Fruit fly (Drosophila melanogaster) whole organism, embryonic: Measurements from ENCODE around the gene CG1999.

Source experiments
- Abd-B ChIP-seq: fragments of 200-800 bp; sonication (Bioruptor generic); optimal IDR thresholded peaks from 2 replicates; lab custom pipeline; 2018; ENCODE audit warnings: missing biosample characterization, mild to moderate bottlenecking, missing genetic modification characterization, moderate library complexity
- CG11456 ChIP-seq: fragments of 200-800 bp; sonication (Bioruptor generic); IDR thresholded peaks from 3 replicates; pipeline ENCODE4 v1.3.6; 2022; ENCODE audit warnings: missing biosample characterization, missing genetic modification characterization
- CG11695 ChIP-seq: fragments of 200-800 bp; sonication (Bioruptor generic); IDR thresholded peaks from 3 replicates; pipeline ENCODE4 v1.3.6; 2022; ENCODE audit warnings: missing biosample characterization, missing genetic modification characterization
- CG15601 ChIP-seq: fragments of 200-800 bp; sonication (Bioruptor generic); optimal IDR thresholded peaks from 3 replicates; lab custom pipeline; 2019; ENCODE audit warnings: missing biosample characterization, mild to moderate bottlenecking, missing genetic modification characterization, moderate library complexity
- CG1603 ChIP-seq: fragments of 200-800 bp; sonication (Bioruptor generic); optimal IDR thresholded peaks from 2 replicates; lab custom pipeline; 2019; ENCODE audit warnings: missing biosample characterization, mild to moderate bottlenecking, missing genetic modification characterization, moderate library complexity
- CG2875 ChIP-seq: fragments of 200-800 bp; sonication (Bioruptor generic); optimal IDR thresholded peaks from 2 replicates; lab custom pipeline; 2017; ENCODE audit warnings: missing biosample characterization, mild to moderate bottlenecking, missing genetic modification characterization, missing genetic modification reagents
- CG30431 ChIP-seq: fragments of 200-800 bp; sonication (Bioruptor generic); optimal IDR thresholded peaks from 2 replicates; lab custom pipeline; 2017; ENCODE audit warnings: missing biosample characterization, missing genetic modification characterization
- CG3065 ChIP-seq: fragments of 200-800 bp; sonication (Bioruptor generic); optimal IDR thresholded peaks from 2 replicates; lab custom pipeline; 2016; ENCODE audit warnings: missing biosample characterization, missing genetic modification characterization
- CG4854 ChIP-seq: fragments of 200-800 bp; sonication (Bioruptor generic); optimal IDR thresholded peaks from 2 replicates; lab custom pipeline; 2016; ENCODE audit warnings: missing biosample characterization, missing genetic modification characterization, inconsistent platforms
- CG6683 ChIP-seq: fragments of 200-800 bp; sonication (Bioruptor generic); optimal IDR thresholded peaks from 2 replicates; lab custom pipeline; 2017; ENCODE audit warnings: missing biosample characterization, mild to moderate bottlenecking, missing genetic modification characterization, missing genetic modification reagents
- CG6791 ChIP-seq: fragments of 200-800 bp; sonication (Bioruptor generic); IDR thresholded peaks from 3 replicates; pipeline ENCODE4 v1.3.6; 2022; ENCODE audit warnings: missing biosample characterization, missing genetic modification characterization; ENCODE audit not compliant: partially characterized antibody
- CG6813 ChIP-seq: fragments of 200-800 bp; sonication (Bioruptor generic); optimal IDR thresholded peaks from 2 replicates; lab custom pipeline; 2017; ENCODE audit warnings: missing biosample characterization, missing genetic modification characterization, mild to moderate bottlenecking, moderate library complexity, missing genetic modification reagents
- CG7357 ChIP-seq: fragments of 200-800 bp; sonication (Bioruptor generic); IDR thresholded peaks from 3 replicates; pipeline ENCODE4 v1.3.6; 2022; ENCODE audit warnings: missing biosample characterization, missing genetic modification characterization
- CG9727 ChIP-seq: fragments of 200-800 bp; sonication (Bioruptor generic); optimal IDR thresholded peaks from 3 replicates; lab custom pipeline; 2017; ENCODE audit warnings: missing biosample characterization, mild to moderate bottlenecking, missing genetic modification characterization
- CkIIα-i1 ChIP-seq: fragments of 200-800 bp; sonication (Bioruptor generic); IDR thresholded peaks from 2 replicates; pipeline ENCODE4 v1.3.6; 2022; ENCODE audit warnings: missing biosample characterization, missing genetic modification characterization
- Dad ChIP-seq: fragments of 200-800 bp; sonication (Bioruptor generic); optimal IDR thresholded peaks from 3 replicates; lab custom pipeline; 2016; ENCODE audit warnings: missing biosample characterization, missing genetic modification characterization
- Ets65A ChIP-seq: fragments of 200-800 bp; sonication (Bioruptor generic); peaks from one replicate; lab custom pipeline; 2016; ENCODE audit warnings: missing biosample characterization, missing genetic modification characterization
- Fer1 ChIP-seq: fragments of 200-800 bp; sonication (Bioruptor generic); optimal IDR thresholded peaks from 2 replicates; lab custom pipeline; 2017; ENCODE audit warnings: missing biosample characterization, mild to moderate bottlenecking, missing genetic modification characterization
- NfI ChIP-seq: fragments of 200-800 bp; sonication (Bioruptor generic); optimal IDR thresholded peaks from 3 replicates; lab custom pipeline; 2018; ENCODE audit warnings: missing biosample characterization, mild to moderate bottlenecking, missing genetic modification characterization, moderate library complexity
- Sry-δ ChIP-seq: fragments of 200-800 bp; sonication (Bioruptor generic); optimal IDR thresholded peaks from 2 replicates; lab custom pipeline; 2016; ENCODE audit warnings: missing biosample characterization, missing genetic modification characterization
- ash1 ChIP-seq: fragments of 200-800 bp; sonication (Bioruptor generic); optimal IDR thresholded peaks from 2 replicates; lab custom pipeline; 2018; ENCODE audit warnings: missing biosample characterization, mild to moderate bottlenecking, missing genetic modification characterization
- cas ChIP-seq: fragments of 200-800 bp; sonication (Bioruptor generic); IDR thresholded peaks from 2 replicates; pipeline ENCODE4 v1.3.6; 2022; ENCODE audit warnings: missing biosample characterization, missing genetic modification characterization
- cato ChIP-seq: fragments of 200-800 bp; sonication (Bioruptor generic); optimal IDR thresholded peaks from 2 replicates; lab custom pipeline; 2016; ENCODE audit warnings: missing biosample characterization, missing genetic modification characterization, borderline replicate concordance
- da ChIP-seq: fragments of 200-800 bp; sonication (Bioruptor generic); optimal IDR thresholded peaks from 2 replicates; lab custom pipeline; 2016; ENCODE audit warnings: missing biosample characterization, missing genetic modification characterization
- dmrt11E ChIP-seq: fragments of 200-800 bp; sonication (Bioruptor generic); optimal IDR thresholded peaks from 3 replicates; lab custom pipeline; 2018; ENCODE audit warnings: missing biosample characterization, mild to moderate bottlenecking, missing genetic modification characterization, moderate library complexity
- gfzf ChIP-seq: fragments of 200-800 bp; sonication (Bioruptor generic); optimal IDR thresholded peaks from 2 replicates; lab custom pipeline; 2016; ENCODE audit warnings: missing biosample characterization, mild to moderate bottlenecking, missing genetic modification characterization, moderate library complexity
- her ChIP-seq: fragments of 200-800 bp; sonication (Bioruptor generic); optimal IDR thresholded peaks from 2 replicates; lab custom pipeline; 2016; ENCODE audit warnings: missing biosample characterization, missing genetic modification characterization
- onecut ChIP-seq: fragments of 200-800 bp; sonication (Bioruptor generic); IDR thresholded peaks from 2 replicates; pipeline ENCODE4 v1.3.6; 2022; ENCODE audit warnings: missing biosample characterization, missing genetic modification characterization
- prd ChIP-seq, 3 experiments: fragments of >200 bp in 2 of 3; fragments of 200-800 bp in 1 of 3; sonication (Bioruptor generic) in 1 of 3; optimal IDR thresholded peaks in 2 of 3; IDR thresholded peaks in 1 of 3; 2 replicates in 2 of 3; 3 replicates in 1 of 3; pipeline versions ENCODE4 v1.3.6 to Lab custom; 2017 to 2022; ENCODE audit warnings: missing biosample characterization in 1 of 3, missing genetic modification characterization in 1 of 3
- pros ChIP-seq: fragments of 200-800 bp; sonication (Bioruptor generic); optimal IDR thresholded peaks from 3 replicates; lab custom pipeline; 2019; ENCODE audit warnings: missing biosample characterization, mild to moderate bottlenecking, missing genetic modification characterization, moderate library complexity
- pum ChIP-seq: fragments of 200-800 bp; sonication (Bioruptor generic); optimal IDR thresholded peaks from 2 replicates; lab custom pipeline; 2016; ENCODE audit warnings: missing biosample characterization, missing genetic modification characterization
- run ChIP-seq: fragments of 200-800 bp; sonication (Bioruptor generic); optimal IDR thresholded peaks from 3 replicates; lab custom pipeline; 2018; ENCODE audit warnings: missing biosample characterization, mild to moderate bottlenecking, missing genetic modification characterization
- sens ChIP-seq: fragments of 200-800 bp; sonication (Bioruptor generic); peaks from one replicate; lab custom pipeline; 2016; ENCODE audit warnings: missing biosample characterization, missing genetic modification characterization
- tio ChIP-seq: fragments of 200-800 bp; sonication (Bioruptor generic); optimal IDR thresholded peaks from 2 replicates; lab custom pipeline; 2017; ENCODE audit warnings: missing biosample characterization, missing genetic modification characterization, inconsistent platforms
- vvl ChIP-seq: fragments of 200-800 bp; sonication (Bioruptor generic); IDR thresholded peaks from 2 replicates; pipeline ENCODE4 v1.3.6; 2022; ENCODE audit warnings: missing biosample characterization, missing genetic modification characterization
- z ChIP-seq: fragments of 200-800 bp; sonication (Bioruptor generic); IDR thresholded peaks from 3 replicates; pipeline ENCODE4 v1.3.6; 2022; ENCODE audit warnings: missing biosample characterization, missing genetic modification characterization
- zfh1 ChIP-seq: fragments of 200-800 bp; sonication (Bioruptor generic); IDR thresholded peaks from 3 replicates; pipeline ENCODE4 v1.3.6; 2022; ENCODE audit warnings: missing biosample characterization, missing genetic modification characterization

The CG1999 gene

dm6 chrX:7368361-7368760 lies 9.8 kb downstream of the CG1999 start (continued):
- TF ChIP-seq CG6683 (GFP tag; lab: Kevin White, UChicago): no peak
- TF ChIP-seq z (GFP tag; lab: Robert Waterston, UW): peak; percentile 39; the same call in 1 of the 3 replicates
- TF ChIP-seq Ets65A (GFP tag; lab: Kevin White, UChicago): peak; percentile 3
- TF ChIP-seq, all 482 proteins: peak for 10

dm6 chrX:7372475-7372874 lies 13.9 kb downstream of the CG1999 start:
- TF ChIP-seq sens (GFP tag; lab: Kevin White, UChicago): peak; percentile 51
- no peak for TF ChIP-seq cato (GFP tag; lab: Kevin White, UChicago)
- no peak for TF ChIP-seq tio (GFP tag; lab: Kevin White, UChicago)
- no peak for TF ChIP-seq onecut (GFP tag; lab: Robert Waterston, UW)
- peak; percentile 30 for TF ChIP-seq Ets65A (GFP tag; lab: Kevin White, UChicago)
- TF ChIP-seq Sry-δ (GFP tag; lab: Kevin White, UChicago): no peak

dm6 chrX:7377840-7378239 lies 19.2 kb downstream of the CG1999 start, which contains the start of gene CheA7a:
Gene CheA7a (plus strand): TSS chrX:7378140.
- no peak for TF ChIP-seq CkIIα-i1
- no peak for TF ChIP-seq CG11695 (GFP tag; lab: Robert Waterston, UW)
- peak; percentile 77 for TF ChIP-seq Ets65A (GFP tag; lab: Kevin White, UChicago)
- no peak for TF ChIP-seq zfh1 (GFP tag; lab: Robert Waterston, UW)
- no peak for TF ChIP-seq ash1 (GFP tag; lab: Kevin White, UChicago)

- TF ChIP-seq sens (GFP tag; lab: Kevin White, UChicago): peak; percentile 43
- TF ChIP-seq vvl (GFP tag; lab: Robert Waterston, UW): no peak
- no peak for TF ChIP-seq CG6813 (GFP tag; lab: Kevin White, UChicago)
- TF ChIP-seq dmrt11E (tag; lab: Kevin White, UChicago): peak; percentile 14
- TF ChIP-seq CG1603 (tag; lab: Kevin White, UChicago): peak; percentile 14
- TF ChIP-seq CG11456 (GFP tag; lab: Robert Waterston, UW): no peak
- TF ChIP-seq run (tag; lab: Kevin White, UChicago): no peak
- TF ChIP-seq Dad (GFP tag; lab: Kevin White, UChicago): no peak
- no peak for TF ChIP-seq da (GFP tag; lab: Kevin White, UChicago)
- no peak for TF ChIP-seq Fer1 (GFP tag; lab: Kevin White, UChicago)
- no peak for TF ChIP-seq gfzf (GFP tag; lab: Kevin White, UChicago)
- TF ChIP-seq CG4854 (GFP tag; lab: Kevin White, UChicago): no peak
- TF ChIP-seq prd (optimal IDR thresholded peaks at IDR 0.05; lab: Kevin White, UChicago): no peak
- TF ChIP-seq prd (GFP tag; IDR thresholded peaks at IDR 0.05; lab: Robert Waterston, UW): 0 out of 3 replicates have a peak, but pooled peaks have one; percentile 12
Observed at dm6 chrX:7379569-7379968, 21.0 kb downstream of the CG1999 start.

dm6 chrX:7382890-7383289 lies 24.3 kb downstream of the CG1999 start, which contains the start of gene CG42781:
Gene CG42781 (minus strand): TSS chrX:7382990.
- TF ChIP-seq CG15601 (tag; lab: Kevin White, UChicago) (no peak), NfI (GFP tag; lab: Kevin White, UChicago) (no peak), CG6791 (no peak), CG9727 (GFP tag; lab: Kevin White, UChicago) (no peak), her (GFP tag; lab: Kevin White, UChicago) (no peak), CG30431 (GFP tag; lab: Kevin White, UChicago) (no peak), Abd-B (GFP tag; lab: Kevin White, UChicago) (no peak), pros (GFP tag; lab: Kevin White, UChicago) (no peak), CG7357 (GFP tag; lab: Robert Waterston, UW) (no peak), pum (GFP tag; lab: Kevin White, UChicago) (no peak), CG2875 (no peak), cas (GFP tag; lab: Robert Waterston, UW) (no peak), CG3065 (GFP tag; lab: Kevin White, UChicago) (no peak)
